Fruit fly (Drosophila melanogaster) whole organism: ENCODE measurements around the gene CAH4.

Source experiments
- CG8478 ChIP-seq: fragments of >200 bp; optimal IDR thresholded peaks from 2 replicates; lab custom pipeline; 2018; ENCODE audit warnings: inconsistent platforms
- Dll ChIP-seq: fragments of >200 bp; optimal IDR thresholded peaks from 2 replicates; lab custom pipeline; 2017
- EcR ChIP-seq, 2 experiments: fragments of >200 bp; optimal IDR thresholded peaks; 2 replicates each; lab custom pipeline; 2017; ENCODE audit warnings: missing biosample characterization in 2 of 2, missing genetic modification characterization in 2 of 2, missing genetic modification reagents in 2 of 2
- pan ChIP-seq: fragments of >200 bp; optimal IDR thresholded peaks from 2 replicates; lab custom pipeline; 2017
- psq ChIP-seq: fragments of >200 bp; optimal IDR thresholded peaks from 2 replicates; lab custom pipeline; 2017
- usp ChIP-seq: fragments of >200 bp; optimal IDR thresholded peaks from 2 replicates; lab custom pipeline; 2017; ENCODE audit warnings: missing biosample characterization, missing genetic modification characterization, mixed read lengths

The CAH4 gene

dm6 chr3R:24857459-24857858 lies at the start of gene CAH4:
TSS of gene CAH4 (minus strand) at chr3R:24857559.
- TF ChIP-seq EcR (GFP tag; optimal IDR thresholded peaks at IDR 0.05; lab: Kevin White, UChicago): no peak

DNA sequence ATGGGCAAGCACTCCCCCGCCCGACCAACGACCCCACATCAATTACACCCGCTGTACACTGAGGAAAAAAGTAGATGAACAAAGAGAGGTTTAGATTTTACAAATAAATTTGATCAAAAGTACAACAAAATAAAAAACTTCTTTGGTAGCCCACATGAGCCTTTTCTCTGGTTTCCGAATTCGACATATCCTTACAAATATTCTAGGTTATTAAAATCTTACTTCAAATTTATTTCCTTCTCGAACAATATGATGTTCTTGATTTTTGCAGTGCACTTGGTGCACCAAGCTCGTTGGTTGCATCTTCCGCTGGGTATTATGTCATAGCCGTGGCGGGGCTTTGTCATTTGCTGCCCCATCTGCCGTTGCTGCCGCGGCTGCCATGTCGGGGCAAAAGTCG lies 49.3 kb upstream of the CAH4 start:
- TF ChIP-seq usp (GFP tag; lab: Kevin White, UChicago) (no peak), Dll (no peak)

- TF ChIP-seq psq (lab: Kevin White, UChicago) (no peak), pan (lab: Kevin White, UChicago) (no peak), usp (GFP tag; lab: Kevin White, UChicago) (no peak), Dll (no peak), CG8478 (lab: Kevin White, UChicago) (no peak), EcR (GFP tag; optimal IDR thresholded peaks at IDR 0.05; lab: Kevin White, UChicago) (no peak)
These were observed 48.7 kb upstream of the CAH4 start, which contains the start of gene CG13643 for dm6 chr3R:24905959-24906634. TSS of gene CG13643 (minus strand) at chr3R:24906004.

DNA sequence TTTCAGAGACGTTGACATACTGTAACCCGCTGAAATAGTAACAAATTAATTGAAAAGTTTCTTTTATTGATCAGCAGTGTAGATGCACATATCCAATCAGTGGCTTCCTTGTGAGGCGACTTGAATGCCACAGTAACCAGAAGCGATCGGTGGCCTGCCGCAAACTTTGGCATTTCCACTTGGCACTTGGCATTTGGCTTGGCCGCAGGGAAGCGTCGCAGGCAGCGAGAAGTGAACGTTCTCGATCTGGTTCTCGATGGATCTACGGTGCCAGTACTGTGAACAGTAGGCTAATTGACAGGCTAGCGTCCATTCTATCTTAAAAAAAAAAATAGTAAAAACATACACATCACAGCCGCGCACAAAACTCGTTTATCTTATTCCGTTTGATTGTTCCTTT lies 43.5 kb upstream of the CAH4 start, which contains the start of gene CG10845:
CG10845 (plus strand) TSS at position 301 of the 400 bp plus-strand sequence.
- no peak for TF ChIP-seq Dll
- TF ChIP-seq usp (GFP tag; lab: Kevin White, UChicago): no peak
- TF ChIP-seq CG8478 (lab: Kevin White, UChicago): no peak
- TF ChIP-seq psq (lab: Kevin White, UChicago): no peak
- TF ChIP-seq pan (lab: Kevin White, UChicago): no peak
- no peak for TF ChIP-seq EcR (GFP tag; optimal IDR thresholded peaks at IDR 0.05; lab: Kevin White, UChicago)

- no peak for TF ChIP-seq usp (GFP tag; lab: Kevin White, UChicago)
- TF ChIP-seq psq (lab: Kevin White, UChicago): no peak
- no peak for TF ChIP-seq CG8478 (lab: Kevin White, UChicago)
- TF ChIP-seq pan (lab: Kevin White, UChicago): no peak
- no peak for TF ChIP-seq Dll
These were observed 37.3 kb upstream of the CAH4 start, which contains the start of the genes CG31121 and CG11069 for dm6 chr3R:24894419-24895206. TSS of gene CG31121 (minus strand) at chr3R:24894605. TSS of gene CG11069 (plus strand) at chr3R:24894742.

- TF ChIP-seq EcR (GFP tag; optimal IDR thresholded peaks at IDR 0.05; lab: Kevin White, UChicago): peak in 1 of 2 experiments; percentile 86
- TF ChIP-seq pan (lab: Kevin White, UChicago): no peak
These were observed 36.1 kb upstream of the CAH4 start for dm6 chr3R:24893320-24893955.

DNA sequence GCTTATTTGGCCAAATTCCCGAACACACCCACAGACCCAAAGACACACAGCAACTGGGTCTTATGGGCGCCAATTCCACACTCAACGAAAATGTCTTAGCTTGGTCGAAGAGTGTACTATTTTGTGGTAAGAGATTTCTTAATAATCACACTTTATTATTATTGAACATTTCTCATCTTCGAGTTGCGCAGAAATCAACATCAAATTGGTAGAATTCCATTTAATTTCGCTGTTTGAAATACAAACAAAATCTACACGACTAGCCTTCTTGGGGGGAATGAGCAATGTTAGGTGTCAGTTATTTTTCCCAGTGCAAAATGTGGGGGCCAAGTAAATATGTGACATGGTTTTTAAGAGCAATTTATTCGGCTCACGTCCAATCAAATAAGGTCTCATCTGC lies 33.6 kb upstream of the CAH4 start:
- no peak for TF ChIP-seq pan (lab: Kevin White, UChicago)
- no peak for TF ChIP-seq EcR (GFP tag; optimal IDR thresholded peaks at IDR 0.05; lab: Kevin White, UChicago)

- no peak for TF ChIP-seq usp (GFP tag; lab: Kevin White, UChicago)
- TF ChIP-seq psq (lab: Kevin White, UChicago): no peak
- no peak for TF ChIP-seq pan (lab: Kevin White, UChicago)
- TF ChIP-seq Dll: no peak
These were observed 32.9 kb upstream of the CAH4 start for dm6 chr3R:24890217-24890616.

DNA sequence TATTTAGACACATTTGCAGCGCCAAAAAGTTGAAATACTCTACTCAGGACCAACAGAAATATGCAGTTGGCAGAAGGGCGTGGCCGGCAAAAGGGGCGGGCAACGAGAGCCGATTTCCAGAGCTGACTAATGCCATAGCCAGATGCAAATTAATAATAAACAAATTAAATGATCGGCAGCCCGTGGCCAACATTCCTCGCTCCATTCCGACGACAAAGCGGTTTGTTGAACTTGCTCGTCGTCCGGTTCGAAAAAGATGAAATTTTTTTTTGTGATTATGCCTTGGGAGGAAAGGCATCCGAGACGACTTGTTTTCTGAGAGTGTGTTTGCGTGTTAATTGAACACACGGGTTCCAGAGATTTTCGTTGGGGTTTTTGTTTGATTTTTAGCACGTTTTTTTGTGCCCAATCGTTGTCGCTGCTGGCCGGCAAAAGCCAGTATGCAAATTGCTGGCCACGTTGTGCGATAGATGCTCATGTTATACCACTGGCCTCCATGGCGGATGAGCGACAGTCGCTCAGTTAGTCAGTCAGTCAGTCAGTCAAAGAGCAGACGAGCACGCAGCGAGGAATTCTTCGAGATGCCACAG lies 32.0 kb upstream of the CAH4 start:
- TF ChIP-seq pan (lab: Kevin White, UChicago) (no peak), Dll (no peak), EcR (GFP tag; optimal IDR thresholded peaks at IDR 0.05; lab: Kevin White, UChicago) (no peak), usp (GFP tag; lab: Kevin White, UChicago) (no peak), psq (lab: Kevin White, UChicago) (no peak), CG8478 (lab: Kevin White, UChicago) (no peak)

- TF ChIP-seq usp (GFP tag; lab: Kevin White, UChicago) (no peak), Dll (no peak), pan (lab: Kevin White, UChicago) (no peak), EcR (GFP tag; optimal IDR thresholded peaks at IDR 0.05; lab: Kevin White, UChicago) (no peak), CG8478 (lab: Kevin White, UChicago) (no peak), psq (lab: Kevin White, UChicago) (no peak)
These were observed 31.1 kb upstream of the CAH4 start for dm6 chr3R:24888418-24888817.

dm6 chr3R:24886470-24886869 lies 29.1 kb upstream of the CAH4 start:
- TF ChIP-seq psq (lab: Kevin White, UChicago) (no peak), usp (GFP tag; lab: Kevin White, UChicago) (no peak), pan (lab: Kevin White, UChicago) (no peak)

dm6 chr3R:24878655-24879054 lies 21.3 kb upstream of the CAH4 start:
- TF ChIP-seq pan (lab: Kevin White, UChicago): no peak
- TF ChIP-seq psq (lab: Kevin White, UChicago): no peak
- TF ChIP-seq CG8478 (lab: Kevin White, UChicago): no peak
- no peak for TF ChIP-seq Dll
- TF ChIP-seq EcR (GFP tag; optimal IDR thresholded peaks at IDR 0.05; lab: Kevin White, UChicago): no peak
- TF ChIP-seq usp (GFP tag; lab: Kevin White, UChicago): no peak
